Worm (Caenorhabditis elegans): ENCODE measurements around the gene C03A3.2.
A peak's percentile ranks its signal among the peaks of the same experiment; 100 is the strongest.

C03A3.2 gene

DNA sequence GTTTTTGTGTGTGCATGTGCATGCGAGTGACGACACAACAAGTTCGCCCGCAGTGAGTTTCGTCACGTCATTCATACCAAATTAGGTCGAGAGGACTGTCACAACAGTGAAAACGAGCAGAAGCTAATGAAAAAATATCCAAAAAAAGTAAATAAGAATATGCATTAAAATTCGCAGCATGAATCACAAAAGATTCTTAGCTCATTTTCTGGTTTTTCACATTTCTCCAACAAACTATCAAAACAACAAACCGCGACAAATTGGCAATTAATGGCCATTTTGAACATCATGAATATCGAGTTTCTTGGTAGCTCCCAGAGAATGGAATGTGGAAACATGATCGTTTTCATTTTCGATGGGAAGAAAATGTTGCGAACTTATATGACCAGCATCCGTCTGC, 19.0 kb upstream of the C03A3.2 start:
- no peak for TF ChIP-seq nhr-21 (tag; optimal IDR thresholded peaks at IDR 0.05)
- no peak for TF ChIP-seq ztf-1 (GFP tag; conservative IDR thresholded peaks at IDR 0.05)
- TF ChIP-seq ama-1 (optimal IDR thresholded peaks at IDR 0.05): no peak
- TF ChIP-seq zag-1 (tag; optimal IDR thresholded peaks at IDR 0.05): peak; percentile 24
- no peak for TF ChIP-seq mdl-1 (tag; optimal IDR thresholded peaks at IDR 0.05)
- peak; percentile 7 for TF ChIP-seq sma-9 (GFP tag; optimal IDR thresholded peaks at IDR 0.05)
- no peak for TF ChIP-seq sma-9 (tag; optimal IDR thresholded peaks at IDR 0.05)
- no peak for TF ChIP-seq lin-39 (tag; optimal IDR thresholded peaks at IDR 0.05)
- TF ChIP-seq aly-2 (tag; optimal IDR thresholded peaks at IDR 0.05): no peak
- no peak for TF ChIP-seq nhr-6 (tag; optimal IDR thresholded peaks at IDR 0.05)

ce11 chrX:11245056-11245455, 17.6 kb upstream of the C03A3.2 start:
- TF ChIP-seq peb-1 (tag; optimal IDR thresholded peaks at IDR 0.05) (no peak), unc-62 (GFP tag; optimal IDR thresholded peaks at IDR 0.05) (no peak), C34F6.9 (tag; optimal IDR thresholded peaks at IDR 0.05) (no peak), ama-1 (optimal IDR thresholded peaks at IDR 0.05) (no peak), nhr-10 (tag; optimal IDR thresholded peaks at IDR 0.05) (no peak), sma-3 (GFP tag; optimal IDR thresholded peaks at IDR 0.05) (no peak), zag-1 (tag; optimal IDR thresholded peaks at IDR 0.05) (no peak), gmeb-1 (tag; optimal IDR thresholded peaks at IDR 0.05) (no peak), nhr-21 (tag; optimal IDR thresholded peaks at IDR 0.05) (no peak), nhr-11 (tag; optimal IDR thresholded peaks at IDR 0.05) (no peak), alr-1 (tag; optimal IDR thresholded peaks at IDR 0.05) (no peak), unc-55 (GFP tag; optimal IDR thresholded peaks at IDR 0.05) (no peak), mdl-1 (tag; optimal IDR thresholded peaks at IDR 0.05) (no peak), elt-1 (tag; optimal IDR thresholded peaks at IDR 0.05) (no peak), R02D3.7 (tag; optimal IDR thresholded peaks at IDR 0.05) (no peak), ztf-1 (GFP tag; conservative IDR thresholded peaks at IDR 0.05) (no peak), ZK546.5 (tag; optimal IDR thresholded peaks at IDR 0.05) (no peak), crh-2 (tag; optimal IDR thresholded peaks at IDR 0.05) (no peak)

DNA sequence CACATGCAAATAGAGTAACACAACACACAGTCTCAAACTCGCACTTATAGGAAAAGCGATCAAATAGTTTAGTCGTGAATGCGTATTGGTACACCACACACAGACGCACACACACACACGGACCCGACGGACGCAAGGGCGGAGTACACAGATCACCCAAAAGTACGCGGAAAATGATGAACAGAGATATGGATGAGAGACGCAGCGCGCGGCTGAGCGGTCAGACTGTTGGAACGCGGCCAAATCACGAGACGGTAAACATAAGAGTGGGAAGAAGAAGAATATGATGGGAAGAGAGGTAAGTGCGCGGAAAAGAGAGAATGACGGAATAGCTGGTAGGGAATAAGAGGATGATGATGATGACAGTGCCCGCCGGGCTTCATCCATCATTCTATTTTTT, 14.6 kb upstream of the C03A3.2 start:
- peak; percentile 23 for TF ChIP-seq F13H6.1 (tag; optimal IDR thresholded peaks at IDR 0.05)
- TF ChIP-seq nhr-25 (tag; optimal IDR thresholded peaks at IDR 0.05): peak; percentile 50
- no peak for TF ChIP-seq R02D3.7 (tag; optimal IDR thresholded peaks at IDR 0.05)
- TF ChIP-seq zag-1 (tag; optimal IDR thresholded peaks at IDR 0.05): no peak
- TF ChIP-seq elt-1 (tag; optimal IDR thresholded peaks at IDR 0.05): no peak
- TF ChIP-seq mdl-1 (tag; optimal IDR thresholded peaks at IDR 0.05): peak in 1 of 2 experiments; percentile 30
- no peak for TF ChIP-seq alr-1 (tag; optimal IDR thresholded peaks at IDR 0.05)
- TF ChIP-seq nhr-237 (tag; optimal IDR thresholded peaks at IDR 0.05): no peak
- TF ChIP-seq blmp-1 (tag; optimal IDR thresholded peaks at IDR 0.05; ENCODE audit: insufficient read depth): no peak
- no peak for TF ChIP-seq unc-39 (tag; optimal IDR thresholded peaks at IDR 0.05)
- peak; percentile 76 for TF ChIP-seq nhr-21 (tag; optimal IDR thresholded peaks at IDR 0.05)
- peak; percentile 31 for TF ChIP-seq sem-4 (tag; optimal IDR thresholded peaks at IDR 0.05)
- no peak for TF ChIP-seq skn-1 (tag; optimal IDR thresholded peaks at IDR 0.05)
- TF ChIP-seq ztf-11 (tag; optimal IDR thresholded peaks at IDR 0.05): no peak
- TF ChIP-seq aly-2 (tag; optimal IDR thresholded peaks at IDR 0.05): no peak
- peak; percentile 57 for TF ChIP-seq sma-3 (GFP tag; optimal IDR thresholded peaks at IDR 0.05)
- TF ChIP-seq nhr-11 (tag; optimal IDR thresholded peaks at IDR 0.05): no peak
- TF ChIP-seq unc-55 (GFP tag; optimal IDR thresholded peaks at IDR 0.05): no peak
- no peak for TF ChIP-seq ceh-16 (tag; optimal IDR thresholded peaks at IDR 0.05)
- TF ChIP-seq dmd-4 (tag; optimal IDR thresholded peaks at IDR 0.05): no peak
- no peak for TF ChIP-seq nhr-12 (tag; optimal IDR thresholded peaks at IDR 0.05)
- TF ChIP-seq lin-11 (tag; optimal IDR thresholded peaks at IDR 0.05): no peak
- TF ChIP-seq ztf-1 (GFP tag; conservative IDR thresholded peaks at IDR 0.05): no peak
- no peak for TF ChIP-seq nhr-129 (tag; optimal IDR thresholded peaks at IDR 0.05)
- TF ChIP-seq nhr-23 (tag; optimal IDR thresholded peaks at IDR 0.05): no peak
- TF ChIP-seq ztf-4 (tag; optimal IDR thresholded peaks at IDR 0.05): no peak
- TF ChIP-seq sma-9 (GFP tag; optimal IDR thresholded peaks at IDR 0.05): peak; percentile 31
- TF ChIP-seq sma-9 (tag; optimal IDR thresholded peaks at IDR 0.05): no peak
- no peak for TF ChIP-seq elt-3 (tag; optimal IDR thresholded peaks at IDR 0.05)
- no peak for TF ChIP-seq lin-13 (GFP tag; optimal IDR thresholded peaks at IDR 0.05)
- TF ChIP-seq unc-62 (GFP tag; optimal IDR thresholded peaks at IDR 0.05): no peak
- TF ChIP-seq gmeb-1 (tag; optimal IDR thresholded peaks at IDR 0.05): no peak
- no peak for TF ChIP-seq snpc-4 (tag; optimal IDR thresholded peaks at IDR 0.05)
- TF ChIP-seq Y55F3AM.14 (GFP tag; optimal IDR thresholded peaks at IDR 0.05): peak; percentile 19
- TF ChIP-seq lin-39 (tag; optimal IDR thresholded peaks at IDR 0.05): no peak
- TF ChIP-seq nhr-77 (tag; optimal IDR thresholded peaks at IDR 0.05): no peak
- TF ChIP-seq mbf-1 (tag; optimal IDR thresholded peaks at IDR 0.05): no peak
- TF ChIP-seq ZK546.5 (tag; optimal IDR thresholded peaks at IDR 0.05): no peak
- no peak for TF ChIP-seq egl-27 (tag; optimal IDR thresholded peaks at IDR 0.05)
- peak; percentile 11 for TF ChIP-seq fos-1 (tag; optimal IDR thresholded peaks at IDR 0.05)
- no peak for TF ChIP-seq nhr-10 (tag; optimal IDR thresholded peaks at IDR 0.05)
- TF ChIP-seq mab-5 (tag; optimal IDR thresholded peaks at IDR 0.05): no peak
- no peak for TF ChIP-seq crh-2 (tag; optimal IDR thresholded peaks at IDR 0.05)
- TF ChIP-seq ama-1 (optimal IDR thresholded peaks at IDR 0.05): no peak
- peak in 1 of 2 experiments; percentile 5 for TF ChIP-seq lsy-2 (tag; optimal IDR thresholded peaks at IDR 0.05)
- no peak for TF ChIP-seq peb-1 (tag; optimal IDR thresholded peaks at IDR 0.05)
- TF ChIP-seq C34F6.9 (tag; optimal IDR thresholded peaks at IDR 0.05): no peak

Measured in whole organism, L2 larva.